Worm (Caenorhabditis elegans): ENCODE results near the gene Y110A2AL.3.
"Not testable (repeated sequence)": the region's sequence is repeated elsewhere in the genome, so short reads cannot be mapped to it uniquely, and the experiment has no call there.

The Y110A2AL.3 gene

DNA sequence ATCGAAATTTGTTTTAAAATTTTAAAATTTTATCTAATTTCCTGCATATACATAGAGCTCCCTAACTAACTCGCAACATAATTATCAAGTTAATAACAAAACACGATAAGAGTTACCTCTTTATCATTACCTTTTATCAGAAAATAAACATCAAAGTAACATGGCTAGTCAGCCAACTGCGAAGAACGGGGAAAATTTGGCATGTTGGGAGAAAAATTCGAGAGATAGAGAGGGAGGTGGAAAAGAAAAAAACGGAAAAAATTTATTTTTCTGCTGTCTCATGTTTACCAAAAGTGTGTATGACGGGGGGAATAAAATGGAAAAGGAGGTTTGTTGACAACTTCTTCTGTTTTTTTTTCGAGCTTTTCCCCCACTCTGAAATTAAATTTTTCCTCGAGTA, 32.8 kb upstream of the Y110A2AL.3 start:
- TF ChIP-seq F13H6.1 (tag; optimal IDR thresholded peaks at IDR 0.05), result no peak
- TF ChIP-seq nhr-23 (tag; optimal IDR thresholded peaks at IDR 0.05), result no peak
- no peak for TF ChIP-seq egl-27 (tag; optimal IDR thresholded peaks at IDR 0.05)
- TF ChIP-seq nhr-6 (tag; optimal IDR thresholded peaks at IDR 0.05), result no peak
- TF ChIP-seq R02D3.7 (tag; optimal IDR thresholded peaks at IDR 0.05), result no peak
- no peak for TF ChIP-seq ztf-4 (tag; optimal IDR thresholded peaks at IDR 0.05)
- no peak for TF ChIP-seq ztf-11 (tag; optimal IDR thresholded peaks at IDR 0.05)
- no peak for TF ChIP-seq mab-5 (tag; optimal IDR thresholded peaks at IDR 0.05)
- no peak for TF ChIP-seq nhr-10 (tag; optimal IDR thresholded peaks at IDR 0.05)
- no peak for TF ChIP-seq crh-2 (tag; optimal IDR thresholded peaks at IDR 0.05)
- no peak for TF ChIP-seq ceh-16 (tag; optimal IDR thresholded peaks at IDR 0.05)
- no peak for TF ChIP-seq ZK546.5 (tag; optimal IDR thresholded peaks at IDR 0.05)
- TF ChIP-seq sma-9 (GFP tag; optimal IDR thresholded peaks at IDR 0.05), result peak; percentile 11
- TF ChIP-seq sma-9 (tag; optimal IDR thresholded peaks at IDR 0.05), result no peak
- peak; percentile 51 for TF ChIP-seq skn-1 (tag; optimal IDR thresholded peaks at IDR 0.05)
- TF ChIP-seq snpc-4 (tag; optimal IDR thresholded peaks at IDR 0.05), result no peak
- TF ChIP-seq fos-1 (tag; optimal IDR thresholded peaks at IDR 0.05), result peak; percentile 87
- no peak for TF ChIP-seq sem-4 (tag; optimal IDR thresholded peaks at IDR 0.05)
- no peak for TF ChIP-seq ceh-82 (tag; optimal IDR thresholded peaks at IDR 0.05)
- TF ChIP-seq sma-3 (GFP tag; optimal IDR thresholded peaks at IDR 0.05), result no peak

DNA sequence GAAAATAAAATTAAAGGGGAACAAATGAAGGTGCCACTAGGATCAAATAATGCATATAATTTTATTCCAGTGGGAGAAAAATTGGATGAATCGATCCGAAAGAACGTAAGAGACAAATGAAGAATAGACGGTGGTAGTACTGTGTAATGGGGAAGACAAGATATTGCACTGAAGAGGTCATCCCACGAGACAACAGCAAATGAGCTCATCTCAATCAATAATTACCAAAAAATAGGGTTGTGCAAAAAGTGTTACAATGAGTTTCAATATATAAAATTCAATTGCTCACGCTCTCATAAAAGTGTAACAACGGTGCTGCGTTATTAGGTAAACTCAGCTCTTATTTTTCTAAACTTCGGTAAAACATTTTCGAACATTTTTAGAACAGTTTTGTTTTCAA, 30.0 kb upstream of the Y110A2AL.3 start, which contains the start of gene K12H6.7:
Gene K12H6.7, minus strand, starts transcription at position 101 of the 400 bp plus-strand sequence.
- TF ChIP-seq Y55F3AM.14 (GFP tag; optimal IDR thresholded peaks at IDR 0.05) (no peak), C34F6.9 (tag; optimal IDR thresholded peaks at IDR 0.05) (no peak), lin-11 (tag; optimal IDR thresholded peaks at IDR 0.05) (no peak), sma-9 (GFP tag; optimal IDR thresholded peaks at IDR 0.05) (no peak), sma-9 (tag; optimal IDR thresholded peaks at IDR 0.05) (no peak), nhr-237 (tag; optimal IDR thresholded peaks at IDR 0.05) (no peak), mbf-1 (tag; optimal IDR thresholded peaks at IDR 0.05) (no peak), egl-27 (tag; optimal IDR thresholded peaks at IDR 0.05) (no peak), nhr-23 (tag; optimal IDR thresholded peaks at IDR 0.05) (no peak), lsy-2 (tag; optimal IDR thresholded peaks at IDR 0.05) (no peak), dmd-4 (tag; optimal IDR thresholded peaks at IDR 0.05) (no peak)

- TF ChIP-seq dmd-4, nhr-21, lin-11 (tag; optimal IDR thresholded peaks at IDR 0.05): not testable (repeated sequence)
Measured at ce11 chrII:2839004-2839403, 27.9 kb upstream of the Y110A2AL.3 start, which contains the start of gene Y110A2AL.4. Y110A2AL.4 (plus strand) TSS chrII:2839304.

- TF ChIP-seq ztf-4 (tag; optimal IDR thresholded peaks at IDR 0.05) (no peak), mbf-1 (tag; optimal IDR thresholded peaks at IDR 0.05) (no peak), fos-1 (tag; optimal IDR thresholded peaks at IDR 0.05) (no peak), nhr-25 (tag; optimal IDR thresholded peaks at IDR 0.05) (no peak), nhr-77 (tag; optimal IDR thresholded peaks at IDR 0.05) (no peak), mab-5 (tag; optimal IDR thresholded peaks at IDR 0.05) (no peak), unc-55 (GFP tag; optimal IDR thresholded peaks at IDR 0.05) (no peak), lsy-2 (tag; optimal IDR thresholded peaks at IDR 0.05) (no peak), F13H6.1 (tag; optimal IDR thresholded peaks at IDR 0.05) (no peak), unc-39 (tag; optimal IDR thresholded peaks at IDR 0.05) (no peak), ceh-82 (tag; optimal IDR thresholded peaks at IDR 0.05) (no peak), C34F6.9 (tag; optimal IDR thresholded peaks at IDR 0.05) (no peak), peb-1 (tag; optimal IDR thresholded peaks at IDR 0.05) (no peak), ZK546.5 (tag; optimal IDR thresholded peaks at IDR 0.05) (no peak)
Measured at ce11 chrII:2841529-2841928, 25.3 kb upstream of the Y110A2AL.3 start, which contains the start of gene Y110A2AL.6. Y110A2AL.6 (minus strand) TSS chrII:2841629.

ce11 chrII:2843088-2843487, 23.8 kb upstream of the Y110A2AL.3 start, which contains the start of gene Y110A2AL.7:
Y110A2AL.7 (minus strand) TSS chrII:2843188.
- no peak for TF ChIP-seq F13H6.1 (tag; optimal IDR thresholded peaks at IDR 0.05)

DNA sequence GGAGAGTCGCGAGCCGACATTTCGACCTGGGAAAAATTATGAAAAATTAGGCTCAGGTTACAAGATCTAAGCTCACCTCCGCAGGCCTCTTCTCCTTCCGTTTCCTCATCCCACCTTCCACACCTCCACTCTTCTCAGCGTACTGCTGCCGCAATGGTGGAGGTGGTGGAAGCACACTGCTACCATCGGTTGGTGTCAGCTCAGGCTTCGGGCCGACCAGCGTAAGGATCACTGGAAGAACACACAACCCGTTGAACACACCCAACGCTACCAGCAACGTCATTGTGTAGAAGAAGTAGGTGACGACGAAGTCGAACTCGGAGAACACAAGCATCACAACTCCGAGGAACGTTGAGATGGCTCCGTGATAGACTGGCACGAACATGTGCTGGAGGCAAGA, 21.2 kb upstream of the Y110A2AL.3 start:
- TF ChIP-seq unc-62 (GFP tag; optimal IDR thresholded peaks at IDR 0.05) (no peak), Y55F3AM.14 (GFP tag; optimal IDR thresholded peaks at IDR 0.05) (no peak), ztf-4 (tag; optimal IDR thresholded peaks at IDR 0.05) (no peak), ztf-11 (tag; optimal IDR thresholded peaks at IDR 0.05) (no peak)

Data from whole organism, L2 larva.